Worm (Caenorhabditis elegans) whole organism, L4 larva: ENCODE results near the gene ZK816.3.
A peak's percentile ranks its signal among the peaks of the same experiment; 100 is the strongest.

Source experiments
- F10B5.3 ChIP-seq: sonication (generic microtip); optimal IDR thresholded peaks from 2 replicates; lab custom pipeline; 2016; ENCODE audit warnings: mild to moderate bottlenecking, missing genetic modification characterization, missing compliant biosample characterization
- F26F4.8 ChIP-seq: fragments of 200-800 bp; sonication (Bioruptor generic); conservative IDR thresholded peaks from 2 replicates; pipeline ENCODE4 v1.3.6; 2022; ENCODE audit warnings: missing genetic modification characterization, missing compliant biosample characterization
- F44E2.7 ChIP-seq: fragments of 200-800 bp; sonication (Bioruptor generic); IDR thresholded peaks from 2 replicates; pipeline ENCODE4 v2.1.2; 2022; ENCODE audit warnings: missing genetic modification characterization, missing compliant biosample characterization
- R02D3.7 ChIP-seq: fragments of 150-350 bp; sonication (generic microtip); optimal IDR thresholded peaks from 3 replicates; lab custom pipeline; 2014; ENCODE audit warnings: missing biosample characterization, missing genetic modification characterization
- Y75B8A.6 ChIP-seq: fragments of 200-800 bp; sonication (Bioruptor generic); IDR thresholded peaks from 2 replicates; pipeline ENCODE4 v1.3.6; 2022; ENCODE audit warnings: missing genetic modification reagents, missing genetic modification characterization, missing compliant biosample characterization
- ceh-82 ChIP-seq: sonication (generic microtip); optimal IDR thresholded peaks from 2 replicates; lab custom pipeline; 2017; ENCODE audit warnings: missing biosample characterization, missing genetic modification characterization
- ctbp-1 ChIP-seq: fragments of 200-800 bp; sonication (Bioruptor generic); IDR thresholded peaks from 2 replicates; pipeline ENCODE4 v1.3.6; 2022; ENCODE audit warnings: missing genetic modification reagents, missing genetic modification characterization, missing compliant biosample characterization
- daf-16 ChIP-seq, 3 experiments: sonication (generic microtip); optimal IDR thresholded peaks; 2 replicates each; lab custom pipeline; 2016 to 2017; ENCODE audit warnings: missing genetic modification characterization in 3 of 3, missing genetic modification reagents in 3 of 3, mild to moderate bottlenecking in 2 of 3, missing compliant biosample characterization in 2 of 3, missing biosample characterization in 1 of 3, moderate library complexity in 1 of 3
- dmd-6 ChIP-seq: fragments of 200-800 bp; sonication (Bioruptor generic); IDR thresholded peaks from 2 replicates; pipeline ENCODE4 v1.3.6; 2022; ENCODE audit warnings: missing genetic modification reagents, missing genetic modification characterization, missing compliant biosample characterization
- dmd-9 ChIP-seq: fragments of 200-800 bp; sonication (Bioruptor generic); IDR thresholded peaks from 2 replicates; pipeline ENCODE4 v1.3.6; 2022; ENCODE audit warnings: missing genetic modification reagents, missing genetic modification characterization, missing compliant biosample characterization
- dve-1 ChIP-seq: sonication (generic microtip); optimal IDR thresholded peaks from 2 replicates; lab custom pipeline; 2017; ENCODE audit warnings: antibody characterized with exemption, mild to moderate bottlenecking, missing genetic modification characterization, missing compliant biosample characterization; ENCODE audit not compliant: insufficient read depth
- egl-27 ChIP-seq: sonication (generic microtip); optimal IDR thresholded peaks from 3 replicates; lab custom pipeline; 2017; ENCODE audit warnings: missing biosample characterization, missing genetic modification reagents, missing genetic modification characterization
- hlh-11 ChIP-seq: fragments of 200-800 bp; sonication (Bioruptor generic); optimal IDR thresholded peaks from 2 replicates; lab custom pipeline; 2018; ENCODE audit warnings: mild to moderate bottlenecking, missing genetic modification characterization, missing compliant biosample characterization
- jun-1 ChIP-seq: fragments of 150-350 bp; optimal IDR thresholded peaks from 2 replicates; lab custom pipeline; 2014; ENCODE audit warnings: missing biosample characterization, missing genetic modification reagents, missing genetic modification characterization
- lin-38 ChIP-seq: fragments of 200-800 bp; sonication (Bioruptor generic); IDR thresholded peaks from 2 replicates; pipeline ENCODE4 v1.3.6; 2022; ENCODE audit warnings: missing genetic modification reagents, missing genetic modification characterization, missing compliant biosample characterization
- lin-39 ChIP-seq: fragments of 150-350 bp; optimal IDR thresholded peaks from 2 replicates; lab custom pipeline; 2014; ENCODE audit warnings: missing biosample characterization, missing genetic modification reagents, missing genetic modification characterization
- lir-3 ChIP-seq: sonication (generic microtip); optimal IDR thresholded peaks from 2 replicates; lab custom pipeline; 2016; ENCODE audit warnings: mild to moderate bottlenecking, missing genetic modification characterization, missing compliant biosample characterization
- mdt-29 ChIP-seq: fragments of 200-800 bp; sonication (Bioruptor generic); IDR thresholded peaks from 2 replicates; pipeline ENCODE4 v1.3.6; 2022; ENCODE audit warnings: missing genetic modification reagents, missing genetic modification characterization, missing compliant biosample characterization
- nhr-25 ChIP-seq: sonication (generic microtip); optimal IDR thresholded peaks from 2 replicates; lab custom pipeline; 2017; ENCODE audit warnings: missing genetic modification characterization, mild to moderate bottlenecking, missing compliant biosample characterization, antibody characterized with exemption, moderate library complexity, borderline replicate concordance; ENCODE audit not compliant: insufficient read depth
- nhr-28 ChIP-seq: fragments of 150-350 bp; optimal IDR thresholded peaks from 2 replicates; lab custom pipeline; 2014; ENCODE audit warnings: missing biosample characterization, missing genetic modification characterization
- nhr-41 ChIP-seq: fragments of 200-800 bp; sonication (Bioruptor generic); IDR thresholded peaks from 2 replicates; pipeline ENCODE4 v1.3.6; 2022; ENCODE audit warnings: missing genetic modification reagents, missing genetic modification characterization, missing compliant biosample characterization
- nhr-48 ChIP-seq: sonication (generic microtip); optimal IDR thresholded peaks from 2 replicates; lab custom pipeline; 2016; ENCODE audit warnings: mild to moderate bottlenecking, missing genetic modification characterization, missing compliant biosample characterization
- nhr-76 ChIP-seq: fragments of 150-350 bp; optimal IDR thresholded peaks from 2 replicates; lab custom pipeline; 2014; ENCODE audit warnings: missing biosample characterization, missing genetic modification characterization
- nhr-77 ChIP-seq: fragments of 150-350 bp; optimal IDR thresholded peaks from 2 replicates; lab custom pipeline; 2014; ENCODE audit warnings: missing biosample characterization, missing genetic modification characterization
- pha-4 ChIP-seq, 2 experiments: fragments of 150-350 bp in 1 of 2; fragments of 200-800 bp in 1 of 2; sonication (Bioruptor generic) in 1 of 2; IDR thresholded peaks in 1 of 2; optimal IDR thresholded peaks in 1 of 2; 2 replicates each; pipeline versions ENCODE4 v1.3.6 to Lab custom; 2014 to 2022; ENCODE audit warnings: missing genetic modification characterization in 2 of 2, missing genetic modification reagents in 2 of 2, missing biosample characterization in 1 of 2, missing compliant biosample characterization in 1 of 2
- pqm-1 ChIP-seq: sonication (generic microtip); optimal IDR thresholded peaks from 2 replicates; lab custom pipeline; 2017; ENCODE audit warnings: missing biosample characterization, missing genetic modification characterization
- set-16 ChIP-seq: fragments of 200-800 bp; sonication (Bioruptor generic); IDR thresholded peaks from 2 replicates; pipeline ENCODE4 v1.3.6; 2022; ENCODE audit warnings: missing genetic modification reagents, missing genetic modification characterization, missing compliant biosample characterization
- vab-7 ChIP-seq: fragments of 200-800 bp; sonication (Bioruptor generic); IDR thresholded peaks from 2 replicates; pipeline ENCODE4 v1.3.6; 2022; ENCODE audit warnings: missing genetic modification reagents, missing genetic modification characterization, missing compliant biosample characterization
- zag-1 ChIP-seq: fragments of 150-350 bp; optimal IDR thresholded peaks from 2 replicates; lab custom pipeline; 2014; ENCODE audit warnings: missing biosample characterization, missing genetic modification characterization
- zip-2 ChIP-seq: fragments of 150-350 bp; optimal IDR thresholded peaks from 2 replicates; lab custom pipeline; 2014; ENCODE audit warnings: missing biosample characterization, missing genetic modification characterization
- ztf-7 ChIP-seq: fragments of 150-350 bp; optimal IDR thresholded peaks from 2 replicates; lab custom pipeline; 2014; ENCODE audit warnings: missing biosample characterization, missing genetic modification characterization

ZK816.3 gene

ce11 chrX:3347904-3348441 is at the start of gene ZK816.3 (continued):
- TF ChIP-seq zag-1 (tag; lab: Kevin White, UChicago) (no peak), ztf-7 (tag; lab: Kevin White, UChicago) (no peak)

DNA sequence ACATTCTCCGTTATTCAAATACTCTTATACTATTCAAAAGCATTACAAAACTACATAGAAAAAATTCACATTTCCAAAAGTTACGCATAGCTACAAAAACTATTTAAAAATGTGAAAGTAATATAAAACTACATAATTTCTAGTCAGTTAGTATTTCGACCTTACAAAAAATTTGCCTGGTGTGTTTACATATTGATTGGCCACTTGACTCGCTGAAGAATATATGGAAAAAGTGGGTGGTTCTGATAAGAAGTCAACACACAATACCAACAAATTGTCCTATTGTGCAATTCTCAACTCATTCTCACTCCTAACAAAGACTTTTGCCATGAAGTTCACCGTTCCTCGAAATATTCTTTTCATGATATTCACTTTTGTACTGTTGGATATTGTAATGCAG is 49.6 kb upstream of the ZK816.3 start, which contains the start of gene K09C4.1:
Gene K09C4.1, plus strand, starts transcription at position 301 of the 400 bp plus-strand sequence.
- TF ChIP-seq nhr-28 (tag; lab: Kevin White, UChicago) (peak; percentile 26), daf-16 (GFP tag; optimal IDR thresholded peaks at IDR 0.05; lab: Kevin White, UChicago) (no peak), daf-16 (tag; optimal IDR thresholded peaks at IDR 0.05; lab: Kevin White, UChicago) (peak; percentile 46), F26F4.8 (GFP tag; lab: Robert Waterston, UW) (no peak), R02D3.7 (tag; lab: Kevin White, UChicago) (no peak)

ce11 chrX:3300582-3300981 is 47.6 kb upstream of the ZK816.3 start:
- no peak for TF ChIP-seq nhr-76
- peak; percentile 66 for TF ChIP-seq dmd-6 (GFP tag; lab: Robert Waterston, UW)
- no peak for TF ChIP-seq nhr-25 (tag; lab: Kevin White, UChicago)
- TF ChIP-seq ceh-82 (tag; lab: Kevin White, UChicago): no peak
- no peak for TF ChIP-seq nhr-41
- no peak for TF ChIP-seq lin-39 (tag; lab: Kevin White, UChicago)

DNA sequence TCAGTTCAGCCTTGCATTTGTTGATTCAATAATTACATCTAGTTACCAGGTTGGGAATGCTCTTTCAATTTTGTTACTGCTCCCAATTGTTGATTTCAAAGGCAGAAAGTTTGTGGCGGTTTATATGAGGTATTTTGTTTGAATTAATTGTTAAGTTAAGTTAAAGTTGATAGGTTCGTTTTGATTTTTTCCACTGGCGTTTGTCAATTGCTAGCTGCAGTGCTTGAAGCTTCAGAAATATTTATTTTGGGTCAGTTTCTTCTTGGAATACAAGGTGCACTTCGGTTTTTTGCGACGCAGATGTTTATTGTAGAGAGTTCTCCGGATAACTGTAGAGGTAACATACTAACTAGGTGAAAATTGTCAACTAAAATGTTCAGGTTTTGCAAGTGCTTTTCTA is 46.4 kb upstream of the ZK816.3 start, which contains the start of gene F11D5.5:
Gene F11D5.5, plus strand, starts transcription at position 301 of the 400 bp plus-strand sequence.
- no peak for TF ChIP-seq zip-2 (tag; lab: Kevin White, UChicago)

DNA sequence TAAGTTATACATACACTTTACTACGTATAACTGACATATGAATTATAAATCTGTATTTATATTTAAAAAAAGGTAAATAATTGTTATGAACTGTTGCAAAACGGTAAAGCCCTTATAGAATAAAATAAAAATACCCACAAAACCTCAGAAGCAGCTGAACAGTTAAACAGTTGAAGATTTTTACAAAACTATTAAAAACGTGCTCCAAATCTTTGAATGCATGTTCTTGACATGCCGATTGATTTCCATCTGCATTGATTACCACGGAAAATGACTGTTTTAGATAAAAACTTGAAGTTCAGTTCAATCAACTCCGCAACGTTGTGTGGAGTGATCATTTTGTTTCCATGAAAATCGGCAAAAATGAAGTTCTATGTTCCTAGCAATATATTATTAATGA is 44.1 kb upstream of the ZK816.3 start, which contains the start of gene F11D5.7:
Gene F11D5.7, plus strand, starts transcription at position 301 of the 400 bp plus-strand sequence.
- 0 out of 2 replicates have a peak, but pooled peaks have one; percentile 8 for TF ChIP-seq dmd-6 (GFP tag; lab: Robert Waterston, UW)
- no peak for TF ChIP-seq F44E2.7 (GFP tag; lab: Robert Waterston, UW)

DNA sequence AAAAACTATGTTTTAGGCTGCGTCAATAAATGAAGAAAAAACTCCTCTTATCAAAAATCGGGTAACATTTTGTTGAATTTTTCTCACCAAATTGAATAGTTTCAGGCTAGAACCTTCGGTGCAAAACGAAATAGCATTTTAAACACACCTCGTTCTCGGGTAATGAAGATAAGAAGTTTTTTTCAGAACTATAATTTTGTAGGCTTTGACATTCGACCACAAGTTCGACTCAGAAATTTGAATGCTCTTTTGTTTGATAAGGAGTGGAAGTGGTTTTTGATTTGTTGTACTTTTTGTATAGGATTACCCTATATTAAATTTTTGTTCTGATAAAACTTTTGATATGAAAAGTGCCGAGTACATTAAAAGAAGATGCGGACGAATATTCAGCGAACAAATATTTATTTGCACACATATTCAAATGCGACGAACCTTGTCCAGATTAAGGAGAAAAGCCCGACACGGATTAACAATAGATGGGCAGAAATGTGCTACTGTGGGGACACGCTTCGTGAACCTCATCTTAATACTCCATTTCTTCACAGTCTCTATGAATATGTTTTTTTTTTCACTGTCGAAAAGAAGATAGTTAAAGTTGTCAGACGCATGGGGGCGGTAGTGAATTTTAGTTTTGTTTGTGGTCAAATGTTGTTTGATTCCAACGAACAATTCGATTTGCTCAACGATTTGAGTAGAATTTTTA is 41.4 kb upstream of the ZK816.3 start:
- TF ChIP-seq daf-16 (GFP tag; optimal IDR thresholded peaks at IDR 0.05; lab: Kevin White, UChicago): no peak
- peak; percentile 42 for TF ChIP-seq daf-16 (tag; optimal IDR thresholded peaks at IDR 0.05; lab: Kevin White, UChicago)
- no peak for TF ChIP-seq F10B5.3 (tag; lab: Kevin White, UChicago)
- peak; percentile 10 for TF ChIP-seq nhr-48
- no peak for TF ChIP-seq mdt-29 (GFP tag; lab: Robert Waterston, UW)
- TF ChIP-seq lin-39 (tag; lab: Kevin White, UChicago): no peak
- peak; percentile 86 for TF ChIP-seq nhr-28 (tag; lab: Kevin White, UChicago)
- TF ChIP-seq nhr-77 (tag; lab: Kevin White, UChicago): peak; percentile 42
- TF ChIP-seq jun-1: no peak
- TF ChIP-seq pqm-1 (tag; lab: Kevin White, UChicago): peak; percentile 74
- no peak for TF ChIP-seq pha-4 (GFP tag; IDR thresholded peaks at IDR 0.05; lab: Robert Waterston, UW)
- no peak for TF ChIP-seq pha-4 (tag; optimal IDR thresholded peaks at IDR 0.05; lab: Kevin White, UChicago)
- no peak for TF ChIP-seq dmd-9 (GFP tag; lab: Robert Waterston, UW)
- no peak for TF ChIP-seq Y75B8A.6 (GFP tag; lab: Robert Waterston, UW)
- TF ChIP-seq dmd-6 (GFP tag; lab: Robert Waterston, UW): peak; percentile 94
- TF ChIP-seq hlh-11 (tag; lab: Kevin White, UChicago): peak; percentile 51
- TF ChIP-seq dve-1 (tag; lab: Kevin White, UChicago): peak; percentile 57
- TF ChIP-seq lin-38 (GFP tag; lab: Robert Waterston, UW): no peak
- no peak for TF ChIP-seq vab-7 (GFP tag; lab: Robert Waterston, UW)
- no peak for TF ChIP-seq ctbp-1 (GFP tag; lab: Robert Waterston, UW)
- no peak for TF ChIP-seq set-16 (GFP tag; lab: Robert Waterston, UW)
- no peak for TF ChIP-seq lir-3
- TF ChIP-seq nhr-76: no peak
- no peak for TF ChIP-seq egl-27 (tag; lab: Kevin White, UChicago)
